Worm (Caenorhabditis elegans) whole organism, L3 larva: ENCODE measurements around the gene exc-1.

Source experiments
- R02D3.7 ChIP-seq: fragments of 150-350 bp; optimal IDR thresholded peaks from 2 replicates; lab custom pipeline; 2014; ENCODE audit warnings: missing biosample characterization, missing genetic modification characterization
- ZK546.5 ChIP-seq: sonication (generic microtip); optimal IDR thresholded peaks from 2 replicates; lab custom pipeline; 2017; ENCODE audit warnings: missing biosample characterization, missing genetic modification characterization
- aly-2 ChIP-seq: fragments of 150-350 bp; optimal IDR thresholded peaks from 2 replicates; lab custom pipeline; 2014; ENCODE audit warnings: missing biosample characterization, missing genetic modification characterization
- ama-1 ChIP-seq: fragments of 150-350 bp; optimal IDR thresholded peaks from 2 replicates; lab custom pipeline; 2018
- ceh-16 ChIP-seq: sonication (generic microtip); optimal IDR thresholded peaks from 2 replicates; lab custom pipeline; 2017; ENCODE audit warnings: missing biosample characterization, missing genetic modification characterization
- ceh-28 ChIP-seq: fragments of 150-350 bp; optimal IDR thresholded peaks from 2 replicates; lab custom pipeline; 2014; ENCODE audit warnings: missing biosample characterization, missing genetic modification reagents, missing genetic modification characterization
- ceh-82 ChIP-seq: fragments of 150-350 bp; optimal IDR thresholded peaks from 2 replicates; lab custom pipeline; 2014; ENCODE audit warnings: missing biosample characterization, missing genetic modification characterization
- ceh-9 ChIP-seq: sonication (generic microtip); optimal IDR thresholded peaks from 2 replicates; lab custom pipeline; 2018; ENCODE audit warnings: missing biosample characterization, missing genetic modification characterization
- daf-12 ChIP-seq: fragments of 150-350 bp; optimal IDR thresholded peaks from 2 replicates; lab custom pipeline; 2014; ENCODE audit warnings: missing biosample characterization, missing genetic modification reagents, missing genetic modification characterization
- egl-27 ChIP-seq: sonication (generic microtip); optimal IDR thresholded peaks from 4 replicates; lab custom pipeline; 2017; ENCODE audit warnings: missing biosample characterization, missing genetic modification reagents, missing genetic modification characterization
- egl-5 ChIP-seq: fragments of 150-350 bp; optimal IDR thresholded peaks from 2 replicates; lab custom pipeline; 2017; ENCODE audit warnings: missing biosample characterization, missing genetic modification reagents, missing genetic modification characterization, inconsistent platforms
- elt-1 ChIP-seq: fragments of 150-350 bp; optimal IDR thresholded peaks from 2 replicates; lab custom pipeline; 2014; ENCODE audit warnings: missing biosample characterization, missing genetic modification characterization
- elt-2 ChIP-seq: sonication (generic microtip); optimal IDR thresholded peaks from 2 replicates; lab custom pipeline; 2016; ENCODE audit warnings: missing genetic modification reagents, mild to moderate bottlenecking, missing genetic modification characterization, missing compliant biosample characterization
- elt-3 ChIP-seq, 3 experiments: fragments of 150-350 bp in 1 of 3; sonication (generic microtip) in 2 of 3; optimal IDR thresholded peaks; 2 replicates in 2 of 3; 4 replicates in 1 of 3; lab custom pipeline; 2014 to 2017; ENCODE audit warnings: missing biosample characterization in 3 of 3, missing genetic modification characterization in 3 of 3
- eor-1 ChIP-seq, 2 experiments: fragments of 150-350 bp; optimal IDR thresholded peaks; 2 replicates each; lab custom pipeline; 2014 to 2018; ENCODE audit warnings: missing biosample characterization in 2 of 2, missing genetic modification characterization in 2 of 2
- fkh-10 ChIP-seq: sonication (generic microtip); optimal IDR thresholded peaks from 2 replicates; lab custom pipeline; 2017; ENCODE audit warnings: missing biosample characterization, missing genetic modification reagents, missing genetic modification characterization
- fkh-2 ChIP-seq: fragments of 150-350 bp; optimal IDR thresholded peaks from 2 replicates; lab custom pipeline; 2014; ENCODE audit warnings: missing biosample characterization, missing genetic modification reagents, missing genetic modification characterization
- fos-1 ChIP-seq: fragments of 150-350 bp; optimal IDR thresholded peaks from 2 replicates; lab custom pipeline; 2014; ENCODE audit warnings: missing biosample characterization, missing genetic modification characterization
- hmg-11 ChIP-seq: sonication (generic microtip); optimal IDR thresholded peaks from 2 replicates; lab custom pipeline; 2016; ENCODE audit warnings: missing genetic modification characterization, missing compliant biosample characterization
- jun-1 ChIP-seq: fragments of 150-350 bp; optimal IDR thresholded peaks from 2 replicates; lab custom pipeline; 2014; ENCODE audit warnings: missing biosample characterization, missing genetic modification reagents, missing genetic modification characterization
- lin-15B ChIP-seq: fragments of 150-350 bp; optimal IDR thresholded peaks from 2 replicates; lab custom pipeline; 2014; ENCODE audit warnings: missing biosample characterization, missing genetic modification characterization
- lin-39 ChIP-seq: fragments of 150-350 bp; optimal IDR thresholded peaks from 2 replicates; lab custom pipeline; 2018; ENCODE audit warnings: missing biosample characterization, missing genetic modification reagents, missing genetic modification characterization
- lsy-12 ChIP-seq: sonication (generic microtip); optimal IDR thresholded peaks from 2 replicates; lab custom pipeline; 2016; ENCODE audit warnings: mild to moderate bottlenecking, missing genetic modification characterization, missing compliant biosample characterization
- mdl-1 ChIP-seq: fragments of 150-350 bp; optimal IDR thresholded peaks from 2 replicates; lab custom pipeline; 2014; ENCODE audit warnings: missing biosample characterization, missing genetic modification characterization
- mml-1 ChIP-seq: fragments of 150-350 bp; sonication (generic microtip); optimal IDR thresholded peaks from 3 replicates; lab custom pipeline; 2014; ENCODE audit warnings: missing biosample characterization, missing genetic modification characterization
- nfya-1 ChIP-seq: sonication (generic microtip); optimal IDR thresholded peaks from 2 replicates; lab custom pipeline; 2017; ENCODE audit warnings: missing genetic modification characterization, mild to moderate bottlenecking, missing compliant biosample characterization, antibody characterized with exemption, moderate library complexity; ENCODE audit not compliant: insufficient read depth
- nhr-11 ChIP-seq: fragments of 150-350 bp; optimal IDR thresholded peaks from 2 replicates; lab custom pipeline; 2014; ENCODE audit warnings: missing biosample characterization, missing genetic modification characterization
- nhr-12 ChIP-seq: fragments of 150-350 bp; optimal IDR thresholded peaks from 2 replicates; lab custom pipeline; 2014; ENCODE audit warnings: missing biosample characterization, missing genetic modification characterization
- nhr-23 ChIP-seq: fragments of 150-350 bp; optimal IDR thresholded peaks from 2 replicates; lab custom pipeline; 2014; ENCODE audit warnings: missing biosample characterization, missing genetic modification reagents, missing genetic modification characterization
- nhr-237 ChIP-seq: fragments of 150-350 bp; optimal IDR thresholded peaks from 2 replicates; lab custom pipeline; 2014; ENCODE audit warnings: missing biosample characterization, missing genetic modification characterization
- nhr-25 ChIP-seq: sonication (generic microtip); optimal IDR thresholded peaks from 2 replicates; lab custom pipeline; 2017; ENCODE audit warnings: missing biosample characterization, missing genetic modification characterization
- nhr-28 ChIP-seq: fragments of 150-350 bp; optimal IDR thresholded peaks from 2 replicates; lab custom pipeline; 2014; ENCODE audit warnings: missing biosample characterization, missing genetic modification characterization
- nhr-43 ChIP-seq: sonication (generic microtip); optimal IDR thresholded peaks from 2 replicates; lab custom pipeline; 2016; ENCODE audit warnings: mild to moderate bottlenecking, missing genetic modification characterization, missing compliant biosample characterization; ENCODE audit not compliant: poor library complexity, severe bottlenecking
- nhr-67 ChIP-seq: fragments of 150-350 bp; optimal IDR thresholded peaks from 2 replicates; lab custom pipeline; 2014; ENCODE audit warnings: missing biosample characterization, missing genetic modification characterization
- nhr-76 ChIP-seq: fragments of 150-350 bp; sonication (generic microtip); optimal IDR thresholded peaks from 5 replicates; lab custom pipeline; 2014; ENCODE audit warnings: missing biosample characterization, missing genetic modification characterization
- nhr-77 ChIP-seq: fragments of 150-350 bp; optimal IDR thresholded peaks from 2 replicates; lab custom pipeline; 2014; ENCODE audit warnings: missing biosample characterization, missing genetic modification characterization
- pha-4 ChIP-seq: fragments of 150-350 bp; optimal IDR thresholded peaks from 2 replicates; lab custom pipeline; 2014; ENCODE audit warnings: missing biosample characterization, missing genetic modification reagents, missing genetic modification characterization
- pqm-1 ChIP-seq: fragments of 150-350 bp; optimal IDR thresholded peaks from 2 replicates; lab custom pipeline; 2017; ENCODE audit warnings: missing biosample characterization, missing genetic modification characterization, inconsistent platforms
- sea-2 ChIP-seq: fragments of 150-350 bp; sonication (generic microtip); optimal IDR thresholded peaks from 4 replicates; lab custom pipeline; 2014; ENCODE audit warnings: missing biosample characterization, missing genetic modification reagents, missing genetic modification characterization
- skn-1 ChIP-seq: fragments of 150-350 bp; optimal IDR thresholded peaks from 2 replicates; lab custom pipeline; 2014; ENCODE audit warnings: missing biosample characterization, missing genetic modification characterization
- snpc-4 ChIP-seq: fragments of 150-350 bp; optimal IDR thresholded peaks from 2 replicates; lab custom pipeline; 2014; ENCODE audit warnings: missing biosample characterization, missing genetic modification characterization
- tbx-2 ChIP-seq: sonication (generic microtip); optimal IDR thresholded peaks from 2 replicates; lab custom pipeline; 2016; ENCODE audit warnings: mild to moderate bottlenecking, missing genetic modification characterization, missing compliant biosample characterization
- unc-39 ChIP-seq: sonication (generic microtip); optimal IDR thresholded peaks from 4 replicates; lab custom pipeline; 2017; ENCODE audit warnings: missing biosample characterization, missing genetic modification characterization
- unc-62 ChIP-seq: fragments of 150-350 bp; sonication (generic microtip); optimal IDR thresholded peaks from 4 replicates; lab custom pipeline; 2014; ENCODE audit warnings: missing biosample characterization, missing genetic modification reagents, missing genetic modification characterization
- zag-1 ChIP-seq: fragments of 150-350 bp; optimal IDR thresholded peaks from 2 replicates; lab custom pipeline; 2014; ENCODE audit warnings: missing biosample characterization, missing genetic modification characterization
- ztf-11 ChIP-seq: fragments of 150-350 bp; optimal IDR thresholded peaks from 2 replicates; lab custom pipeline; 2014; ENCODE audit warnings: missing biosample characterization, missing genetic modification characterization
- ztf-4 ChIP-seq: fragments of 150-350 bp; optimal IDR thresholded peaks from 2 replicates; lab custom pipeline; 2014; ENCODE audit warnings: missing biosample characterization, missing genetic modification characterization

exc-1 gene

ce11 chrX:15494154-15494553 lies 16.9 kb upstream of the exc-1 start:
- TF ChIP-seq nhr-43, result peak; percentile 30
- no peak for TF ChIP-seq lsy-12 (tag; lab: Kevin White, UChicago)
- peak; percentile 54 for TF ChIP-seq elt-2 (tag; lab: Kevin White, UChicago)
- TF ChIP-seq pqm-1, result peak; percentile 53

DNA sequence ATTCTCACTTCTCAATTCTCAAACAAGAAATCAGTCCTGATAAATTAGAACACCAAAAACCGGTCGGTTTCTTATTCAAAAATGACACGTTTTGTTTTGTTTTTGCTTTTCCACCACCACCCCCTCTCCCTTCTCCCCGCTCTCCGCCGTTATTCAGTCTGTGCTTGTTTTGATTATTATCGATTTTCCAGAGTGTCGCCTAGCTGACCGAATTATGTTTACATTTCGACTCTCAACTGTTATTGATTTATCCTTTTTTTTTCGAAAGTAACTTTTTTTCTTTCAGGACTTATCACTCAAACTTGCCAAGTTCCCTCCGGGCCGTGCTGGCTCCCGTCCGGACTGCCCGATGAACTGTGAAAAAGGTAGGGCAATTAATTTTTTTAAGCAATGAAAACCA lies 16.1 kb upstream of the exc-1 start, which contains the start of gene gob-1:
TSS of gene gob-1 (plus strand) at position 281 of the 400 bp plus-strand sequence.
- no peak for TF ChIP-seq nhr-77 (tag; lab: Kevin White, UChicago)
- no peak for TF ChIP-seq tbx-2
- no peak for TF ChIP-seq fkh-10 (GFP tag; lab: Kevin White, UChicago)
- no peak for TF ChIP-seq unc-39 (tag; lab: Kevin White, UChicago)
- TF ChIP-seq lin-15B (tag; lab: Kevin White, UChicago), result no peak
- TF ChIP-seq ceh-82 (tag; lab: Kevin White, UChicago), result no peak

DNA sequence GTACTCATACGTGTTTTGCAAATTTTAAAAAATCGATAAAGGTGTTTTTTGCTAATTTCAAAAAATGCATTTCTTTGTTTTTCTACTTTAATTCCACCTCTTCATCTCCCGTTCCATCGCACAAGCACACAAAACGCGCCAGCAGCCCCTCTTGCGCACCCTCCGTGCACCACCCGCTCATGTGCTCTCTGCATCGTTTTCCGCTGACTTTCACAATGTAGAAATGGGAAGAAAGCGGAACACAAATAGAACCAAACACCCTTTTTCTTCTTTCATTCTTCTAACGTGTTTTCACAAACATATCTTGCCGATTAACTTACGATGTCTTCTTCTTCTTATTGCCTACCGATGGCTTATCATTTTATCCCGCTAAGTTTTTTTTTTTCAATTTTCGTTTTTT lies 15.6 kb upstream of the exc-1 start:
- TF ChIP-seq ztf-4 (tag; lab: Kevin White, UChicago), result no peak
- TF ChIP-seq aly-2 (tag; lab: Kevin White, UChicago), result no peak
- TF ChIP-seq lin-39, result peak; percentile 83
- TF ChIP-seq ceh-9 (tag; lab: Kevin White, UChicago), result no peak
- no peak for TF ChIP-seq nhr-67 (tag; lab: Kevin White, UChicago)
- no peak for TF ChIP-seq nhr-25
- no peak for TF ChIP-seq nhr-28 (tag; lab: Kevin White, UChicago)
- peak; percentile 3 for TF ChIP-seq elt-1
- TF ChIP-seq fos-1, result no peak
- TF ChIP-seq nhr-76 (tag; lab: Kevin White, UChicago), result no peak
- peak; percentile 84 for TF ChIP-seq snpc-4 (tag; lab: Kevin White, UChicago)
- TF ChIP-seq elt-3 (tag; optimal IDR thresholded peaks at IDR 0.05; lab: Kevin White, UChicago), result no peak
- TF ChIP-seq egl-27, result no peak
- TF ChIP-seq daf-12 (tag; lab: Kevin White, UChicago), result no peak
- peak; percentile 69 for TF ChIP-seq pha-4 (tag; lab: Kevin White, UChicago)
- TF ChIP-seq ceh-16 (tag; lab: Kevin White, UChicago), result no peak
- TF ChIP-seq fkh-2 (tag; lab: Kevin White, UChicago), result no peak
- TF ChIP-seq ceh-82 (tag; lab: Kevin White, UChicago), result peak; percentile 68
- TF ChIP-seq skn-1, result peak; percentile 52
- no peak for TF ChIP-seq ztf-11 (tag; lab: Kevin White, UChicago)
- TF ChIP-seq nhr-11 (tag; lab: Kevin White, UChicago), result no peak
- TF ChIP-seq nhr-77 (tag; lab: Kevin White, UChicago), result peak; percentile 35
- TF ChIP-seq jun-1 (tag; lab: Kevin White, UChicago), result peak; percentile 36
- no peak for TF ChIP-seq zag-1
- TF ChIP-seq lin-15B (tag; lab: Kevin White, UChicago), result peak; percentile 61
- no peak for TF ChIP-seq unc-39 (tag; lab: Kevin White, UChicago)
- TF ChIP-seq unc-62 (GFP tag; lab: Kevin White, UChicago), result no peak
- peak; percentile 19 for TF ChIP-seq fkh-10 (GFP tag; lab: Kevin White, UChicago)
- TF ChIP-seq tbx-2, result peak; percentile 68
- TF ChIP-seq lsy-12 (tag; lab: Kevin White, UChicago), result no peak
- peak; percentile 29 for TF ChIP-seq nhr-23 (tag; lab: Kevin White, UChicago)
- TF ChIP-seq ama-1 (lab: Kevin White, UChicago), result peak; percentile 67
- TF ChIP-seq ceh-28, result peak; percentile 34
- TF ChIP-seq nhr-237 (tag; lab: Kevin White, UChicago), result no peak
- TF ChIP-seq mdl-1, result peak; percentile 2
- peak; percentile 74 for TF ChIP-seq egl-5 (tag; lab: Kevin White, UChicago)
- TF ChIP-seq nhr-12 (tag; lab: Kevin White, UChicago), result no peak
- peak; percentile 18 for TF ChIP-seq R02D3.7
- TF ChIP-seq pqm-1, result peak; percentile 43
- peak; percentile 85 for TF ChIP-seq hmg-11
- no peak for TF ChIP-seq eor-1 (tag; optimal IDR thresholded peaks at IDR 0.05; lab: Kevin White, UChicago)
- TF ChIP-seq sea-2 (GFP tag; lab: Kevin White, UChicago), result no peak
- TF ChIP-seq nhr-43, result peak; percentile 63
- no peak for TF ChIP-seq mml-1 (tag; lab: Kevin White, UChicago)
- TF ChIP-seq elt-2 (tag; lab: Kevin White, UChicago), result peak; percentile 66
- no peak for TF ChIP-seq ZK546.5 (tag; lab: Kevin White, UChicago)
- TF ChIP-seq nfya-1 (tag; lab: Kevin White, UChicago), result peak; percentile 78
